Worm (Caenorhabditis elegans): ENCODE data around the gene F26G1.11.

F26G1.11 gene

DNA sequence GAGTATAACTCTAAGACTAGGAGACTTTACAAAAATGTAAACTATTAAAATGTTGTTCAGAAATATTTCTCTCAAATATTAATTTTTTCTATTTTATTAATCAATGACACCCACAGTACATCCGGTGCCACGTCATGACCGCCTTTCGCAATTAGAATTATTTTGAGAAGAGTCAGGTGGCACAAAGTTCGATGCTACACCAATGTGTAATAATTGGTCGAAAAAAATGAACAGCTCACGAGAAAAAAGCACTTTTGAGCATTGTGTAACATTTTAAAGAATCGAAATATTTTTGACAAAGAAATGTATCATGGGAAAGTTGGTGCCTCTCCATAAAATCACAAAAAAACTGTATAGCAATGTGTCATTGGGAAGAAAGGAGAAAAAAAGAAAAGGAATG, 29.8 kb downstream of the F26G1.11 start:
- TF ChIP-seq unc-86 (tag; optimal IDR thresholded peaks at IDR 0.05) (no peak), lim-6 (tag; optimal IDR thresholded peaks at IDR 0.05) (no peak), sdc-2 (tag; optimal IDR thresholded peaks at IDR 0.05) (no peak), npax-4 (tag; optimal IDR thresholded peaks at IDR 0.05) (no peak), ceh-48 (tag; optimal IDR thresholded peaks at IDR 0.05) (no peak), ceh-45 (GFP tag; IDR thresholded peaks at IDR 0.05) (no peak), F13H6.1 (tag; optimal IDR thresholded peaks at IDR 0.05) (no peak), fax-1 (tag; optimal IDR thresholded peaks at IDR 0.05) (no peak), hlh-30 (tag; optimal IDR thresholded peaks at IDR 0.05; ENCODE audit: insufficient read depth) (no peak), tbx-2 (tag; optimal IDR thresholded peaks at IDR 0.05) (no peak), ceh-14 (tag; optimal IDR thresholded peaks at IDR 0.05) (no peak), ceh-2 (tag; optimal IDR thresholded peaks at IDR 0.05) (no peak), ceh-6 (GFP tag; optimal IDR thresholded peaks at IDR 0.05) (no peak), dmd-4 (tag; optimal IDR thresholded peaks at IDR 0.05; ENCODE audit: borderline replicate concordance) (no peak), K02D7.2 (tag; optimal IDR thresholded peaks at IDR 0.05) (no peak), ceh-30 (tag; optimal IDR thresholded peaks at IDR 0.05) (no peak), K09A11.1 (tag; optimal IDR thresholded peaks at IDR 0.05; ENCODE audit: insufficient read depth) (no peak)

DNA sequence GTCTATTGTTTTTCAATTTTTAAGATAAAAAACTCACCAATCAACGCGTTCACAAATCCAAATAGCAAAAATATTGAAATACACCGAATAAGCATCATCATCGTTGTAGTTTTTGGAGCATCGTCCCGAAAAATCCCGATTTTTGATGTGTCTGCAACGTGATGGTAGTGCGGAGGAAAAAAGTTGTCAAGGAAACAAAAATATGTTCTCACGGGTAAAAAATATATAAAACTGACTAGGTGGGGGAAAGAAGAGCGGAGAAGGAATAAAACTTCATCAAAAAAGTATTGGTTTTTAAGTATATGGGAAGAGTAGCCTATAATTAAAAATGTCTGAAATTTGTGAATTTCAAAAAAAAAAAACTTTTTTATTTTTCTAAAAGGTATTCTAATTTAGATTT, 35.0 kb downstream of the F26G1.11 start, which contains the start of gene rig-6:
rig-6 (minus strand) TSS at position 101 of the 400 bp plus-strand sequence.
- TF ChIP-seq fkh-10 (GFP tag; optimal IDR thresholded peaks at IDR 0.05) (no peak), pha-2 (tag; optimal IDR thresholded peaks at IDR 0.05) (no peak), ets-4 (tag; optimal IDR thresholded peaks at IDR 0.05) (no peak), ceh-48 (tag; optimal IDR thresholded peaks at IDR 0.05) (no peak)

DNA sequence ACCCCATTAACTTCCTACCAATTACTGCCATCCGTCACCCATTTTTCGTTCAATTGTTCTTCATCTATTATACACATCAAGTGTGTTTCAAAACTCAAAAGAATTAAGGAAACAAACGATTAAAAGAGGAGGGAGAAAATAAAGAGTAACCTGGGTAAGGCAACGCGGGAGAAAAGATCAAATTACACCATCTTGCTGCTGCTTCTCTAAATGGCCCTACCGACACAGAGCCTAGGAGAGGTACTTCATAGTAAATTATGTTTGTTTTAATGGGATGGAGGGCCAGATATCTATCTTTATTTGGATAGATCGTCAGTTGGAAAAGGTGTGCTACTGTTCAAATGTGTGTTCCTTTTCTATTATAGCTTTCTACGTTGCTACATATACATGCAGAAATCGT, 38.4 kb downstream of the F26G1.11 start:
- TF ChIP-seq lin-11 (tag; optimal IDR thresholded peaks at IDR 0.05) = no peak
- TF ChIP-seq ceh-14 (tag; optimal IDR thresholded peaks at IDR 0.05) = no peak
- no peak for TF ChIP-seq unc-55 (GFP tag; optimal IDR thresholded peaks at IDR 0.05)
- TF ChIP-seq pqm-1 (tag; optimal IDR thresholded peaks at IDR 0.05) = no peak
- peak; percentile 94 for TF ChIP-seq ceh-34 (tag; optimal IDR thresholded peaks at IDR 0.05)
- no peak for TF ChIP-seq nhr-232 (tag; optimal IDR thresholded peaks at IDR 0.05)
- TF ChIP-seq tbx-7 (tag; optimal IDR thresholded peaks at IDR 0.05) = no peak
- TF ChIP-seq C38D4.7 (GFP tag; optimal IDR thresholded peaks at IDR 0.05) = no peak

DNA sequence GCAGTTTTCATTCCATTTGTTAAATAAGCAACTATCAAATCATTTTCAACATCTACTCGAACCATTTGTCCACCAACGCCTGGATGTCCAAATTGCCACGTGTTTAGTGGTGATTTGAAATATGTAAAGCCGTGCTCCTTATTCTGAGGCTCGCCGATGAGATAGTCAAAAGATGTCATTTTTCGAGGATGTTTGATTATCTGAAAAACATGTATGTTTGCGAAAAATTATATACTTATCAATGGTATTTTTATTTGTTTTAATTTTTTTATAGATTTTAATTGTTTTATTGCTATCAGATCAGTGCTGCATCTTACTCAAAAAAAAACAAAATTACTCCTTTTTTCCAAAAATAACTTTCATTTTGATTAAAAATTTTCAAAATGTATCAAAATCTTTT, 41.8 kb downstream of the F26G1.11 start:
- TF ChIP-seq pag-3 (tag; optimal IDR thresholded peaks at IDR 0.05; ENCODE audit: borderline replicate concordance) = no peak
- no peak for TF ChIP-seq madf-2 (tag; optimal IDR thresholded peaks at IDR 0.05)

DNA sequence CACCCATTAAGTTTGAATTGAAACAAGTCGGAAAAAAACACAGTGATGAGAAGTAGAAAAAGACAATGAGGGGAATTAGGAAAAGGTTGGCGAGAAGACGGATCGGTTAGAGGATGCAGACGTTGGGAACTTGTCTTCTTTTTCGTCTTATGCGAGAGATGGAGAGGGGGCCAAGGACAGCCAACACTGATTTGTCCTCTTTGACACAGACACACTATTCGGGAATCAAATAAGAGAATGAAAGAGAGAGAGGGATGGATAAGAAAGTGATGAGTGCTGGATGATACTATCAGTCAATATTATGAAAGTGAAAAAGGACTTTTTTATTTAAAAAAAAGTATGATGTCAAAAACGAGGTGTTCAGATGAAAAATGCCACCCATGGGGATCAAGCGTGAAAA, 44.8 kb downstream of the F26G1.11 start, which contains the start of gene lact-5:
lact-5 (minus strand) TSS at position 1 of the 400 bp plus-strand sequence.
- no peak for TF ChIP-seq pha-2 (tag; optimal IDR thresholded peaks at IDR 0.05)
- TF ChIP-seq pha-4 (tag; optimal IDR thresholded peaks at IDR 0.05) = no peak
- no peak for TF ChIP-seq mec-3 (tag; optimal IDR thresholded peaks at IDR 0.05; ENCODE audit: borderline replicate concordance)
- no peak for TF ChIP-seq hlh-6 (tag; optimal IDR thresholded peaks at IDR 0.05)
- no peak for TF ChIP-seq zip-5 (tag; optimal IDR thresholded peaks at IDR 0.05)
- peak; percentile 15 for TF ChIP-seq elt-2 (tag; optimal IDR thresholded peaks at IDR 0.05)

DNA sequence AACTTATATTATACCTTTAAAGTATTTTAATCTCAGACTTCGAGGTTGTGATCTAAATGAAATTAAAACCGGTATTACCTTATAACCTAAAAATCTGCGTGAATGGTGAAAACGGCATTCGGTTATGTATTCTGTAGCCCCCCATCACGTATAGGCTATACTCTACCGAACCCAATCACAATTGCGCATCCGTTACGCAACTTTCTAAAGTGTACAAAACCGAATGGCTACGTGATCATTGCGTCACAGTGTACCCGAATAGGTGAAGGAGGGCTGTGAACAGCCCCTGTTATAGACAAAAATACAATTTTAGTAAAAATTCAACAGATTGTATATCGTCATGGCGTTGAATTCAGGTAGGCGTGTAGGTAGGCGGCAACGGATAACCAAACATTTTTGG, 45.7 kb downstream of the F26G1.11 start:
- no peak for TF ChIP-seq ahr-1 (tag; optimal IDR thresholded peaks at IDR 0.05)
- no peak for TF ChIP-seq ceh-14 (tag; optimal IDR thresholded peaks at IDR 0.05)
- TF ChIP-seq elt-2 (tag; optimal IDR thresholded peaks at IDR 0.05) = peak; percentile 60
- no peak for TF ChIP-seq pax-1 (tag; optimal IDR thresholded peaks at IDR 0.05)
- no peak for TF ChIP-seq sox-4 (tag; optimal IDR thresholded peaks at IDR 0.05)
- no peak for TF ChIP-seq pros-1 (tag; optimal IDR thresholded peaks at IDR 0.05)
- TF ChIP-seq pag-3 (tag; optimal IDR thresholded peaks at IDR 0.05; ENCODE audit: borderline replicate concordance) = no peak
- no peak for TF ChIP-seq syd-9 (tag; optimal IDR thresholded peaks at IDR 0.05)

Data from whole organism, late embryonic.